Worm (Caenorhabditis elegans) whole organism, L3 larva: Measurements from ENCODE around the gene nhr-205.

Source experiments
- R02D3.7 ChIP-seq: fragments of 150-350 bp; optimal IDR thresholded peaks from 2 replicates; lab custom pipeline; 2014; ENCODE audit warnings: missing biosample characterization, missing genetic modification characterization
- ZK546.5 ChIP-seq: sonication (generic microtip); optimal IDR thresholded peaks from 2 replicates; lab custom pipeline; 2017; ENCODE audit warnings: missing biosample characterization, missing genetic modification characterization
- aly-2 ChIP-seq: fragments of 150-350 bp; optimal IDR thresholded peaks from 2 replicates; lab custom pipeline; 2014; ENCODE audit warnings: missing biosample characterization, missing genetic modification characterization
- ama-1 ChIP-seq: fragments of 150-350 bp; optimal IDR thresholded peaks from 2 replicates; lab custom pipeline; 2018
- ceh-16 ChIP-seq: sonication (generic microtip); optimal IDR thresholded peaks from 2 replicates; lab custom pipeline; 2017; ENCODE audit warnings: missing biosample characterization, missing genetic modification characterization
- ceh-28 ChIP-seq: fragments of 150-350 bp; optimal IDR thresholded peaks from 2 replicates; lab custom pipeline; 2014; ENCODE audit warnings: missing biosample characterization, missing genetic modification reagents, missing genetic modification characterization
- ceh-9 ChIP-seq: sonication (generic microtip); optimal IDR thresholded peaks from 2 replicates; lab custom pipeline; 2018; ENCODE audit warnings: missing biosample characterization, missing genetic modification characterization
- daf-12 ChIP-seq: fragments of 150-350 bp; optimal IDR thresholded peaks from 2 replicates; lab custom pipeline; 2014; ENCODE audit warnings: missing biosample characterization, missing genetic modification reagents, missing genetic modification characterization
- egl-27 ChIP-seq: sonication (generic microtip); optimal IDR thresholded peaks from 4 replicates; lab custom pipeline; 2017; ENCODE audit warnings: missing biosample characterization, missing genetic modification reagents, missing genetic modification characterization
- egl-5 ChIP-seq: fragments of 150-350 bp; optimal IDR thresholded peaks from 2 replicates; lab custom pipeline; 2017; ENCODE audit warnings: missing biosample characterization, missing genetic modification reagents, missing genetic modification characterization, inconsistent platforms
- elt-1 ChIP-seq: fragments of 150-350 bp; optimal IDR thresholded peaks from 2 replicates; lab custom pipeline; 2014; ENCODE audit warnings: missing biosample characterization, missing genetic modification characterization
- elt-2 ChIP-seq: sonication (generic microtip); optimal IDR thresholded peaks from 2 replicates; lab custom pipeline; 2016; ENCODE audit warnings: missing genetic modification reagents, mild to moderate bottlenecking, missing genetic modification characterization, missing compliant biosample characterization
- elt-3 ChIP-seq, 3 experiments: fragments of 150-350 bp in 1 of 3; sonication (generic microtip) in 2 of 3; optimal IDR thresholded peaks; 2 replicates in 2 of 3; 4 replicates in 1 of 3; lab custom pipeline; 2014 to 2017; ENCODE audit warnings: missing biosample characterization in 3 of 3, missing genetic modification characterization in 3 of 3
- eor-1 ChIP-seq, 2 experiments: fragments of 150-350 bp; optimal IDR thresholded peaks; 2 replicates each; lab custom pipeline; 2014 to 2018; ENCODE audit warnings: missing biosample characterization in 2 of 2, missing genetic modification characterization in 2 of 2
- fkh-10 ChIP-seq: sonication (generic microtip); optimal IDR thresholded peaks from 2 replicates; lab custom pipeline; 2017; ENCODE audit warnings: missing biosample characterization, missing genetic modification reagents, missing genetic modification characterization
- fos-1 ChIP-seq: fragments of 150-350 bp; optimal IDR thresholded peaks from 2 replicates; lab custom pipeline; 2014; ENCODE audit warnings: missing biosample characterization, missing genetic modification characterization
- hmg-11 ChIP-seq: sonication (generic microtip); optimal IDR thresholded peaks from 2 replicates; lab custom pipeline; 2016; ENCODE audit warnings: missing genetic modification characterization, missing compliant biosample characterization
- lin-15B ChIP-seq: fragments of 150-350 bp; optimal IDR thresholded peaks from 2 replicates; lab custom pipeline; 2014; ENCODE audit warnings: missing biosample characterization, missing genetic modification characterization
- lsy-12 ChIP-seq: sonication (generic microtip); optimal IDR thresholded peaks from 2 replicates; lab custom pipeline; 2016; ENCODE audit warnings: mild to moderate bottlenecking, missing genetic modification characterization, missing compliant biosample characterization
- mdl-1 ChIP-seq: fragments of 150-350 bp; optimal IDR thresholded peaks from 2 replicates; lab custom pipeline; 2014; ENCODE audit warnings: missing biosample characterization, missing genetic modification characterization
- mml-1 ChIP-seq: fragments of 150-350 bp; sonication (generic microtip); optimal IDR thresholded peaks from 3 replicates; lab custom pipeline; 2014; ENCODE audit warnings: missing biosample characterization, missing genetic modification characterization
- nfya-1 ChIP-seq: sonication (generic microtip); optimal IDR thresholded peaks from 2 replicates; lab custom pipeline; 2017; ENCODE audit warnings: missing genetic modification characterization, mild to moderate bottlenecking, missing compliant biosample characterization, antibody characterized with exemption, moderate library complexity; ENCODE audit not compliant: insufficient read depth
- nhr-11 ChIP-seq: fragments of 150-350 bp; optimal IDR thresholded peaks from 2 replicates; lab custom pipeline; 2014; ENCODE audit warnings: missing biosample characterization, missing genetic modification characterization
- nhr-12 ChIP-seq: fragments of 150-350 bp; optimal IDR thresholded peaks from 2 replicates; lab custom pipeline; 2014; ENCODE audit warnings: missing biosample characterization, missing genetic modification characterization
- nhr-23 ChIP-seq: fragments of 150-350 bp; optimal IDR thresholded peaks from 2 replicates; lab custom pipeline; 2014; ENCODE audit warnings: missing biosample characterization, missing genetic modification reagents, missing genetic modification characterization
- nhr-237 ChIP-seq: fragments of 150-350 bp; optimal IDR thresholded peaks from 2 replicates; lab custom pipeline; 2014; ENCODE audit warnings: missing biosample characterization, missing genetic modification characterization
- nhr-25 ChIP-seq: sonication (generic microtip); optimal IDR thresholded peaks from 2 replicates; lab custom pipeline; 2017; ENCODE audit warnings: missing biosample characterization, missing genetic modification characterization
- nhr-28 ChIP-seq: fragments of 150-350 bp; optimal IDR thresholded peaks from 2 replicates; lab custom pipeline; 2014; ENCODE audit warnings: missing biosample characterization, missing genetic modification characterization
- nhr-43 ChIP-seq: sonication (generic microtip); optimal IDR thresholded peaks from 2 replicates; lab custom pipeline; 2016; ENCODE audit warnings: mild to moderate bottlenecking, missing genetic modification characterization, missing compliant biosample characterization; ENCODE audit not compliant: poor library complexity, severe bottlenecking
- nhr-67 ChIP-seq: fragments of 150-350 bp; optimal IDR thresholded peaks from 2 replicates; lab custom pipeline; 2014; ENCODE audit warnings: missing biosample characterization, missing genetic modification characterization
- nhr-76 ChIP-seq: fragments of 150-350 bp; sonication (generic microtip); optimal IDR thresholded peaks from 5 replicates; lab custom pipeline; 2014; ENCODE audit warnings: missing biosample characterization, missing genetic modification characterization
- nhr-77 ChIP-seq: fragments of 150-350 bp; optimal IDR thresholded peaks from 2 replicates; lab custom pipeline; 2014; ENCODE audit warnings: missing biosample characterization, missing genetic modification characterization
- pqm-1 ChIP-seq: fragments of 150-350 bp; optimal IDR thresholded peaks from 2 replicates; lab custom pipeline; 2017; ENCODE audit warnings: missing biosample characterization, missing genetic modification characterization, inconsistent platforms
- sea-2 ChIP-seq: fragments of 150-350 bp; sonication (generic microtip); optimal IDR thresholded peaks from 4 replicates; lab custom pipeline; 2014; ENCODE audit warnings: missing biosample characterization, missing genetic modification reagents, missing genetic modification characterization
- skn-1 ChIP-seq: fragments of 150-350 bp; optimal IDR thresholded peaks from 2 replicates; lab custom pipeline; 2014; ENCODE audit warnings: missing biosample characterization, missing genetic modification characterization
- snpc-4 ChIP-seq: fragments of 150-350 bp; optimal IDR thresholded peaks from 2 replicates; lab custom pipeline; 2014; ENCODE audit warnings: missing biosample characterization, missing genetic modification characterization
- tbx-2 ChIP-seq: sonication (generic microtip); optimal IDR thresholded peaks from 2 replicates; lab custom pipeline; 2016; ENCODE audit warnings: mild to moderate bottlenecking, missing genetic modification characterization, missing compliant biosample characterization
- unc-39 ChIP-seq: sonication (generic microtip); optimal IDR thresholded peaks from 4 replicates; lab custom pipeline; 2017; ENCODE audit warnings: missing biosample characterization, missing genetic modification characterization
- ztf-4 ChIP-seq: fragments of 150-350 bp; optimal IDR thresholded peaks from 2 replicates; lab custom pipeline; 2014; ENCODE audit warnings: missing biosample characterization, missing genetic modification characterization

Gene nhr-205

ce11 chrV:10122670-10123069, 41.1 kb upstream of the nhr-205 start, which contains the start of gene srxa-19:
TSS of gene srxa-19 (minus strand) at chrV:10122770.
- TF ChIP-seq lin-15B (no peak), fkh-10 (GFP tag; lab: Kevin White, UChicago) (no peak), skn-1 (no peak), nhr-11 (no peak), nhr-23 (tag; lab: Kevin White, UChicago) (no peak), hmg-11 (tag; lab: Kevin White, UChicago) (no peak), egl-5 (no peak), aly-2 (no peak), nhr-12 (tag; lab: Kevin White, UChicago) (no peak), ceh-16 (no peak)

ce11 chrV:10120898-10121297, 39.3 kb upstream of the nhr-205 start, which contains the start of gene srxa-18:
TSS of gene srxa-18 (minus strand) at chrV:10120997.
- TF ChIP-seq ceh-28 (tag; lab: Kevin White, UChicago) (no peak), daf-12 (tag; lab: Kevin White, UChicago) (no peak), eor-1 (tag; optimal IDR thresholded peaks at IDR 0.05; lab: Kevin White, UChicago) (no peak), pqm-1 (no peak)

ce11 chrV:10117465-10117864, 35.9 kb upstream of the nhr-205 start, which contains the start of gene C08B6.5:
TSS of gene C08B6.5 (plus strand) at chrV:10117765.
- TF ChIP-seq nhr-237, result no peak
- no peak for TF ChIP-seq nhr-77 (tag; lab: Kevin White, UChicago)
- TF ChIP-seq nhr-43, result no peak
- TF ChIP-seq lsy-12, result no peak
- TF ChIP-seq ama-1 (lab: Kevin White, UChicago), result no peak
- no peak for TF ChIP-seq mdl-1 (tag; lab: Kevin White, UChicago)
- TF ChIP-seq aly-2, result no peak
- TF ChIP-seq elt-1 (tag; lab: Kevin White, UChicago), result no peak
- TF ChIP-seq nhr-76 (tag; lab: Kevin White, UChicago), result no peak
- no peak for TF ChIP-seq ceh-9 (tag; lab: Kevin White, UChicago)
- no peak for TF ChIP-seq mml-1 (tag; lab: Kevin White, UChicago)
- no peak for TF ChIP-seq nhr-67 (tag; lab: Kevin White, UChicago)
- no peak for TF ChIP-seq ztf-4 (tag; lab: Kevin White, UChicago)
- TF ChIP-seq nfya-1 (tag; lab: Kevin White, UChicago), result no peak
- TF ChIP-seq ceh-16, result no peak
- no peak for TF ChIP-seq unc-39 (tag; lab: Kevin White, UChicago)
- no peak for TF ChIP-seq ceh-28 (tag; lab: Kevin White, UChicago)
- no peak for TF ChIP-seq nhr-23 (tag; lab: Kevin White, UChicago)
- TF ChIP-seq snpc-4 (tag; lab: Kevin White, UChicago), result no peak

- TF ChIP-seq egl-27, result no peak
- no peak for TF ChIP-seq elt-1 (tag; lab: Kevin White, UChicago)
- TF ChIP-seq elt-2 (tag; lab: Kevin White, UChicago), result no peak
- no peak for TF ChIP-seq lin-15B
- TF ChIP-seq ZK546.5 (tag; lab: Kevin White, UChicago), result no peak
- TF ChIP-seq nhr-77 (tag; lab: Kevin White, UChicago), result no peak
- no peak for TF ChIP-seq nhr-25 (tag; lab: Kevin White, UChicago)
- TF ChIP-seq nhr-23 (tag; lab: Kevin White, UChicago), result no peak
- no peak for TF ChIP-seq R02D3.7 (tag; lab: Kevin White, UChicago)
- no peak for TF ChIP-seq nhr-28 (tag; lab: Kevin White, UChicago)
These were observed 32.8 kb upstream of the nhr-205 start, which contains the start of gene cht-5 for ce11 chrV:10114329-10114728. TSS of gene cht-5 (plus strand) at chrV:10114629.

- TF ChIP-seq fos-1 (tag; lab: Kevin White, UChicago), result no peak
- TF ChIP-seq skn-1, result no peak
- TF ChIP-seq mdl-1 (tag; lab: Kevin White, UChicago), result no peak
- no peak for TF ChIP-seq egl-5
- no peak for TF ChIP-seq mml-1 (tag; lab: Kevin White, UChicago)
- TF ChIP-seq sea-2 (GFP tag; lab: Kevin White, UChicago), result no peak
- TF ChIP-seq fkh-10 (GFP tag; lab: Kevin White, UChicago), result no peak
- no peak for TF ChIP-seq nhr-237
- TF ChIP-seq daf-12 (tag; lab: Kevin White, UChicago), result no peak
- no peak for TF ChIP-seq nfya-1 (tag; lab: Kevin White, UChicago)
- no peak for TF ChIP-seq hmg-11 (tag; lab: Kevin White, UChicago)
- no peak for TF ChIP-seq elt-3 (tag; optimal IDR thresholded peaks at IDR 0.05; lab: Kevin White, UChicago)
- no peak for TF ChIP-seq unc-39 (tag; lab: Kevin White, UChicago)
- TF ChIP-seq ceh-9 (tag; lab: Kevin White, UChicago), result no peak
- TF ChIP-seq tbx-2 (tag; lab: Kevin White, UChicago), result no peak
- no peak for TF ChIP-seq ceh-16
- TF ChIP-seq egl-27, result no peak
These were observed 30.6 kb upstream of the nhr-205 start, which contains the start of gene C08B6.3 for ce11 chrV:10112187-10112586. TSS of gene C08B6.3 (minus strand) at chrV:10112287.
